Fruit fly (Drosophila melanogaster): Measurements from ENCODE around the gene Acyp.
A peak's percentile ranks its signal among the peaks of the same experiment; 100 is the strongest.

DNA sequence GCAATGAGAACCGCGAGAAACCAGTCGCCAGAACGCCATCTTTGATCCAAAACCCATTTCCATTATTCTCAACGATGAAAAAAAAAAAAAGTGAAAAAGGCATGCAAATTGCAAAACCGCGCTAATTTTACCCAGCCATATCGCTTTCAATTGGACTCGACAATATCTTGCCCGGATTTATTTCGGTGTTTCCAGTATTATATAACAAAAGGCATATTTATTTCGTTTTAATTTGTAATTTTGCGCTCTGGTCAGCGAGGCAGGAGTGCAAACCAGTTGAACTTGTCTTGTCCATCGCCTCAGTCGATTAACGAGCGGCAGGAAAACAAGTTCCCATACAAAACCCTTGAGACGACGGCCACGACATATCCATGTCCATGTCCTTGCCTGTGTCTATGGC is 21.9 kb upstream of the Acyp start:
- TF ChIP-seq Pif1A (GFP tag; optimal IDR thresholded peaks at IDR 0.05), result no peak
- TF ChIP-seq CG8159 (tag; optimal IDR thresholded peaks at IDR 0.05), result no peak
- no peak for TF ChIP-seq D1 (tag; optimal IDR thresholded peaks at IDR 0.05)
- peak; percentile 57 for TF ChIP-seq EcR (GFP tag; optimal IDR thresholded peaks at IDR 0.05)
- no peak for TF ChIP-seq Pif1B (GFP tag; optimal IDR thresholded peaks at IDR 0.05)
- no peak for TF ChIP-seq fd96Ca (GFP tag; IDR thresholded peaks at IDR 0.05)
- TF ChIP-seq CG13204 (GFP tag; optimal IDR thresholded peaks at IDR 0.05), result no peak
- TF ChIP-seq CG15710 (tag; optimal IDR thresholded peaks at IDR 0.05), result no peak
- TF ChIP-seq CG4496 (GFP tag; IDR thresholded peaks at IDR 0.05), result no peak
- no peak for TF ChIP-seq CG12605 (GFP tag; IDR thresholded peaks at IDR 0.05)
